Fruit fly (Drosophila melanogaster) whole organism, wandering third instar larva: ENCODE data around the gene Ogg1.

Experiments
- CrebA ChIP-seq: fragments of 200-800 bp; sonication (Bioruptor generic); optimal IDR thresholded peaks from 2 replicates; lab custom pipeline; 2016; ENCODE audit warnings: missing biosample characterization, mild to moderate bottlenecking, missing genetic modification characterization, borderline replicate concordance
- Dfd ChIP-seq: fragments of >200 bp; optimal IDR thresholded peaks from 2 replicates; lab custom pipeline; 2017; ENCODE audit warnings: missing biosample characterization, missing genetic modification characterization
- Hnf4 ChIP-seq: fragments of 200-800 bp; sonication (Bioruptor generic); optimal IDR thresholded peaks from 2 replicates; lab custom pipeline; 2016; ENCODE audit warnings: missing biosample characterization, mild to moderate bottlenecking, missing genetic modification characterization
- Mio ChIP-seq: sonication (Bioruptor generic); optimal IDR thresholded peaks from 2 replicates; lab custom pipeline; 2016; ENCODE audit warnings: missing biosample characterization, missing genetic modification characterization
- Rel ChIP-seq, 2 experiments: fragments of 200-800 bp; sonication (Bioruptor generic) in 1 of 2; optimal IDR thresholded peaks; 2 replicates in 1 of 2; 3 replicates in 1 of 2; lab custom pipeline; 2016 to 2019; ENCODE audit warnings: mild to moderate bottlenecking in 2 of 2, missing biosample characterization in 2 of 2, missing genetic modification characterization in 2 of 2, moderate library complexity in 1 of 2
- Sp1 ChIP-seq: fragments of 200-800 bp; sonication (Bioruptor generic); optimal IDR thresholded peaks from 3 replicates; lab custom pipeline; 2019; ENCODE audit warnings: missing biosample characterization, mild to moderate bottlenecking, missing genetic modification characterization, moderate library complexity
- br ChIP-seq: fragments of 200-800 bp; sonication (Bioruptor generic); optimal IDR thresholded peaks from 2 replicates; lab custom pipeline; 2016; ENCODE audit warnings: missing biosample characterization, missing genetic modification characterization
- fru ChIP-seq: fragments of 200-800 bp; sonication (Bioruptor generic); optimal IDR thresholded peaks from 3 replicates; lab custom pipeline; 2016; ENCODE audit warnings: missing biosample characterization, mild to moderate bottlenecking, missing genetic modification characterization
- h ChIP-seq: fragments of 200-800 bp; sonication (Bioruptor generic); optimal IDR thresholded peaks from 3 replicates; lab custom pipeline; 2016; ENCODE audit warnings: missing biosample characterization, mild to moderate bottlenecking, missing genetic modification characterization
- pan ChIP-seq: fragments of >200 bp; optimal IDR thresholded peaks from 2 replicates; lab custom pipeline; 2017
- tai ChIP-seq: sonication (Bioruptor generic); optimal IDR thresholded peaks from 2 replicates; lab custom pipeline; 2016; ENCODE audit warnings: missing biosample characterization, missing genetic modification characterization
- usp ChIP-seq: fragments of >200 bp; optimal IDR thresholded peaks from 2 replicates; lab custom pipeline; 2017; ENCODE audit warnings: missing biosample characterization, missing genetic modification characterization

dm6 chrX:8730306-8730705, 40.2 kb downstream of the Ogg1 start:
- TF ChIP-seq Mio (GFP tag; lab: Kevin White, UChicago): no peak
- peak; percentile 66 for TF ChIP-seq Sp1 (GFP tag; lab: Kevin White, UChicago)
- TF ChIP-seq br: peak; percentile 61
- TF ChIP-seq Dfd: no peak
- no peak for TF ChIP-seq CrebA (GFP tag; lab: Kevin White, UChicago)
- no peak for TF ChIP-seq usp (GFP tag; lab: Kevin White, UChicago)
- TF ChIP-seq tai (GFP tag; lab: Kevin White, UChicago): no peak
- TF ChIP-seq Rel (GFP tag; optimal IDR thresholded peaks at IDR 0.05; lab: Kevin White, UChicago): no peak
- peak; percentile 22 for TF ChIP-seq Rel (tag; optimal IDR thresholded peaks at IDR 0.05; lab: Kevin White, UChicago)
- no peak for TF ChIP-seq pan (lab: Kevin White, UChicago)
- TF ChIP-seq h (GFP tag; lab: Kevin White, UChicago): peak; percentile 78
- TF ChIP-seq fru (GFP tag; lab: Kevin White, UChicago): peak; percentile 68
- peak; percentile 51 for TF ChIP-seq Hnf4 (GFP tag; lab: Kevin White, UChicago)
